In the genomic region with DNA sequence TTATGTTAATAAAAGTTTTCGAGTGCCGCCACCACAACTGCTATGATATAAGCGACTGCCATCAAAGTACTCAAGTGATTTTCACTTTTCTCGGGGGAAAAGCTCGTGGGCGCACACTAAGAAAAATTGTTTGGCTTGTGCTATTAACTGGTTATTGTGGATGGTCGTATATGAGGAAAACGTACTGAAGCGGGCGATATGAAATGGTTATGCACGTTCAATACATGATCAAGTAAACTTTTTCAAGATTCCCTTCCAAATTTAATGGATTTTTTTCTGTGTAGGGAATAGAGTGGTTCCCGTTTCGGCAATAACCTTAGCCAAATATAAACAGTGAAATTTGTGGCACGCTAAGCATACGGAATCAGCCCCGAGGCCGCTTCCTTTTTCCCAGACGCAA, we compare ENCODE assay signal across 2 fruit fly cellular contexts.
A peak's percentile ranks its signal among the peaks of the same experiment; 100 is the strongest.
TF ChIP-seq lines count a peak whose summit lies in the region.

No protein-coding gene starts in this region.

- no peak for TF ChIP-seq CTCF in whole organism, embryonic (GFP tag; optimal IDR thresholded peaks at IDR 0.05; lab: Kevin White, UChicago)

TF ChIP-seq in whole organism, embryonic, 481 proteins besides CTCF, POLR2A, EP300 and RAD21 (continues in another document):
- no peak for TF ChIP-seq emc (GFP tag; optimal IDR thresholded peaks at IDR 0.05; lab: Kevin White, UChicago)
- TF ChIP-seq CG16813 (GFP tag; IDR thresholded peaks at IDR 0.05; lab: Robert Waterston, UW; ENCODE audit: partially characterized antibody), result no peak
- no peak for TF ChIP-seq gce (GFP tag; IDR thresholded peaks at IDR 0.05; lab: Robert Waterston, UW)
- TF ChIP-seq ranshi (GFP tag; IDR thresholded peaks at IDR 0.05; lab: Robert Waterston, UW), result no peak; the same call in 1 of the 2 replicates
- TF ChIP-seq esg (GFP tag; conservative IDR thresholded peaks at IDR 0.05; lab: Robert Waterston, UW), result no peak
- peak; percentile 61 for TF ChIP-seq CG1603 (tag; optimal IDR thresholded peaks at IDR 0.05; lab: Kevin White, UChicago)
- no peak for TF ChIP-seq Dref (GFP tag; IDR thresholded peaks at IDR 0.05; lab: Robert Waterston, UW)
- peak; percentile 18 for TF ChIP-seq lab (GFP tag; optimal IDR thresholded peaks at IDR 0.05; lab: Kevin White, UChicago)
- TF ChIP-seq Poxn (GFP tag; IDR thresholded peaks at IDR 0.05; lab: Robert Waterston, UW), result no peak
- no peak for TF ChIP-seq Bgb (GFP tag; IDR thresholded peaks at IDR 0.05; lab: Robert Waterston, UW; ENCODE audit: partially characterized antibody)
- TF ChIP-seq CG17385 (GFP tag; optimal IDR thresholded peaks at IDR 0.05; lab: Kevin White, UChicago), result no peak
- TF ChIP-seq CG1233 (GFP tag; optimal IDR thresholded peaks at IDR 0.05; lab: Kevin White, UChicago), result no peak
- TF ChIP-seq CG13775 (GFP tag; optimal IDR thresholded peaks at IDR 0.05; lab: Kevin White, UChicago), result no peak
- no peak for TF ChIP-seq CG4360 (GFP tag; IDR thresholded peaks at IDR 0.05; lab: Robert Waterston, UW)
- TF ChIP-seq NC2α (GFP tag; optimal IDR thresholded peaks at IDR 0.05; lab: Kevin White, UChicago), result no peak
- TF ChIP-seq MBD-R2 (GFP tag; IDR thresholded peaks at IDR 0.05; lab: Robert Waterston, UW), result no peak
- TF ChIP-seq fd3F (GFP tag; optimal IDR thresholded peaks at IDR 0.05; lab: Kevin White, UChicago), result no peak
- no peak for TF ChIP-seq Neu2 (GFP tag; optimal IDR thresholded peaks at IDR 0.05; lab: Kevin White, UChicago; ENCODE audit: borderline replicate concordance)
- no peak for TF ChIP-seq Ada2b (GFP tag; IDR thresholded peaks at IDR 0.05; lab: Robert Waterston, UW)
- no peak for TF ChIP-seq chif (GFP tag; optimal IDR thresholded peaks at IDR 0.05; lab: Kevin White, UChicago)
- TF ChIP-seq croc (GFP tag; conservative IDR thresholded peaks at IDR 0.05; lab: Robert Waterston, UW), result peak; percentile 19; the same call in 1 of the 3 replicates
- TF ChIP-seq CG13624 (GFP tag; optimal IDR thresholded peaks at IDR 0.05; lab: Kevin White, UChicago), result no peak
- no peak for TF ChIP-seq CG11247 (GFP tag; IDR thresholded peaks at IDR 0.05; lab: Robert Waterston, UW)
- TF ChIP-seq CG31365 (tag; optimal IDR thresholded peaks at IDR 0.05; lab: Kevin White, UChicago), result no peak
- TF ChIP-seq CG2678 (tag; optimal IDR thresholded peaks at IDR 0.05; lab: Kevin White, UChicago), result peak; percentile 47
- TF ChIP-seq CG5180 (GFP tag; optimal IDR thresholded peaks at IDR 0.05; lab: Kevin White, UChicago), result no peak
- TF ChIP-seq HLH4C (GFP tag; IDR thresholded peaks at IDR 0.05; lab: Robert Waterston, UW; ENCODE audit: partially characterized antibody), result no peak
- no peak for TF ChIP-seq disco-r (GFP tag; optimal IDR thresholded peaks at IDR 0.05; lab: Kevin White, UChicago)
- peak; percentile 34 for TF ChIP-seq Oli (tag; optimal IDR thresholded peaks at IDR 0.05; lab: Kevin White, UChicago)
- no peak for TF ChIP-seq B-H2 (GFP tag; optimal IDR thresholded peaks at IDR 0.05; lab: Kevin White, UChicago)
- TF ChIP-seq CG6689 (GFP tag; IDR thresholded peaks at IDR 0.05; lab: Robert Waterston, UW), result no peak
- no peak for TF ChIP-seq kah (GFP tag; optimal IDR thresholded peaks at IDR 0.05; lab: Kevin White, UChicago)
- no peak for TF ChIP-seq CG14860 (GFP tag; IDR thresholded peaks at IDR 0.05; lab: Robert Waterston, UW; ENCODE audit: partially characterized antibody)
- TF ChIP-seq row (GFP tag; IDR thresholded peaks at IDR 0.05; lab: Robert Waterston, UW), result peak; percentile 31; the same call in 1 of the 3 replicates
- peak; percentile 33 for TF ChIP-seq grau (tag; optimal IDR thresholded peaks at IDR 0.05; lab: Kevin White, UChicago)
- TF ChIP-seq CG9727 (GFP tag; optimal IDR thresholded peaks at IDR 0.05; lab: Kevin White, UChicago), result no peak
- no peak for TF ChIP-seq usp (GFP tag; optimal IDR thresholded peaks at IDR 0.05; lab: Kevin White, UChicago)
- TF ChIP-seq CG8281 (tag; optimal IDR thresholded peaks at IDR 0.05; lab: Kevin White, UChicago), result no peak
- TF ChIP-seq al (GFP tag; IDR thresholded peaks at IDR 0.05; lab: Robert Waterston, UW), result no peak
- TF ChIP-seq Antp (GFP tag; optimal IDR thresholded peaks at IDR 0.05; lab: Kevin White, UChicago), result peak; percentile 51
- no peak for TF ChIP-seq CG10979 (tag; optimal IDR thresholded peaks at IDR 0.05; lab: Kevin White, UChicago)
- no peak for TF ChIP-seq CG33557 (GFP tag; optimal IDR thresholded peaks at IDR 0.05; lab: Kevin White, UChicago)
- no peak for TF ChIP-seq Lim3 (GFP tag; IDR thresholded peaks at IDR 0.05; lab: Robert Waterston, UW)
- no peak for TF ChIP-seq Sin3A (optimal IDR thresholded peaks at IDR 0.05; lab: Kevin White, UChicago)

TF ChIP-seq in whole organism, prepupa, 60 proteins besides CTCF, POLR2A, EP300 and RAD21:
- TF ChIP-seq fd85E (GFP tag; optimal IDR thresholded peaks at IDR 0.05; lab: Kevin White, UChicago), result no peak
- no peak for TF ChIP-seq CG6792 (GFP tag; optimal IDR thresholded peaks at IDR 0.05; lab: Kevin White, UChicago)
- peak; percentile 54 for TF ChIP-seq svp (GFP tag; lab: Kevin White, UChicago)
- TF ChIP-seq CG32006 (GFP tag; optimal IDR thresholded peaks at IDR 0.05; lab: Kevin White, UChicago), result peak; percentile 19
- TF ChIP-seq CG8119 (GFP tag; IDR thresholded peaks at IDR 0.05; lab: Robert Waterston, UW), result no peak
